In genomic region chrX:8911077-8911476, ce11 we compare ENCODE assay signal across 2 worm cellular contexts.
TF ChIP-seq lines count a peak whose summit lies in the region.

Gene cyn-8 (plus strand): TSS chrX:8911293.

TF ChIP-seq in whole organism, L2 larva, 48 proteins besides CTCF, POLR2A, EP300 and RAD21 (continued from another document):
- TF ChIP-seq mdl-1 (tag; optimal IDR thresholded peaks at IDR 0.05; lab: Kevin White, UChicago) = no peak
- no peak for TF ChIP-seq snpc-4 (tag; optimal IDR thresholded peaks at IDR 0.05; lab: Kevin White, UChicago)
- TF ChIP-seq nhr-25 (tag; optimal IDR thresholded peaks at IDR 0.05; lab: Kevin White, UChicago) = no peak
- TF ChIP-seq nhr-77 (tag; optimal IDR thresholded peaks at IDR 0.05; lab: Kevin White, UChicago) = no peak
- no peak for TF ChIP-seq ceh-82 (tag; optimal IDR thresholded peaks at IDR 0.05; lab: Kevin White, UChicago)
- no peak for TF ChIP-seq sem-4 (tag; optimal IDR thresholded peaks at IDR 0.05; lab: Kevin White, UChicago)
TF ChIP-seq in whole organism, L2 larva: peak in this region for 5.

TF ChIP-seq in whole organism, L4 larva, 104 proteins besides CTCF, POLR2A, EP300 and RAD21 (continued from another document):
- TF ChIP-seq daf-19 (GFP tag; conservative IDR thresholded peaks at IDR 0.05; lab: Robert Waterston, UW) (no peak), zfp-3 (GFP tag; conservative IDR thresholded peaks at IDR 0.05; lab: Robert Waterston, UW) (no peak), set-16 (GFP tag; IDR thresholded peaks at IDR 0.05; lab: Robert Waterston, UW) (no peak), ceh-82 (tag; optimal IDR thresholded peaks at IDR 0.05; lab: Kevin White, UChicago) (no peak), dmd-9 (GFP tag; IDR thresholded peaks at IDR 0.05; lab: Robert Waterston, UW) (no peak), dve-1 (tag; optimal IDR thresholded peaks at IDR 0.05; lab: Kevin White, UChicago; ENCODE audit: insufficient read depth) (no peak), nhr-11 (tag; optimal IDR thresholded peaks at IDR 0.05; lab: Kevin White, UChicago) (no peak), mep-1 (tag; optimal IDR thresholded peaks at IDR 0.05; lab: Kevin White, UChicago) (no peak), pqm-1 (tag; optimal IDR thresholded peaks at IDR 0.05; lab: Kevin White, UChicago) (peak; percentile 25), lin-29 (GFP tag; IDR thresholded peaks at IDR 0.05; lab: Robert Waterston, UW) (no peak), skn-1 (tag; optimal IDR thresholded peaks at IDR 0.05; lab: Kevin White, UChicago) (no peak), dmd-6 (GFP tag; IDR thresholded peaks at IDR 0.05; lab: Robert Waterston, UW) (no peak; the same call in 1 of the 2 replicates), hlh-11 (tag; optimal IDR thresholded peaks at IDR 0.05; lab: Kevin White, UChicago) (no peak), madf-9 (GFP tag; conservative IDR thresholded peaks at IDR 0.05; lab: Robert Waterston, UW) (no peak), arid-1 (GFP tag; conservative IDR thresholded peaks at IDR 0.05; lab: Robert Waterston, UW) (no peak), unc-130 (GFP tag; optimal IDR thresholded peaks at IDR 0.05; lab: Kevin White, UChicago) (no peak), Y5F2A.4 (GFP tag; optimal IDR thresholded peaks at IDR 0.05; lab: Kevin White, UChicago) (no peak), D1046.2 (GFP tag; IDR thresholded peaks at IDR 0.05; lab: Robert Waterston, UW) (no peak), madf-5 (GFP tag; IDR thresholded peaks at IDR 0.05; lab: Robert Waterston, UW) (no peak), tag-97 (GFP tag; IDR thresholded peaks at IDR 0.05; lab: Robert Waterston, UW) (no peak), F37D6.2 (tag; optimal IDR thresholded peaks at IDR 0.05; lab: Kevin White, UChicago) (no peak), nhr-6 (tag; optimal IDR thresholded peaks at IDR 0.05; lab: Kevin White, UChicago) (no peak), tra-1 (GFP tag; IDR thresholded peaks at IDR 0.05; lab: Robert Waterston, UW) (no peak), nhr-111 (GFP tag; optimal IDR thresholded peaks at IDR 0.05; lab: Kevin White, UChicago) (no peak), Y48G9A.11 (GFP tag; IDR thresholded peaks at IDR 0.05; lab: Robert Waterston, UW) (no peak), zip-2 (tag; optimal IDR thresholded peaks at IDR 0.05; lab: Kevin White, UChicago) (no peak), ztf-7 (tag; optimal IDR thresholded peaks at IDR 0.05; lab: Kevin White, UChicago) (no peak), mes-2 (tag; optimal IDR thresholded peaks at IDR 0.05; lab: Kevin White, UChicago; ENCODE audit: poor library complexity, severe bottlenecking) (no peak), mdl-1 (tag; optimal IDR thresholded peaks at IDR 0.05; lab: Kevin White, UChicago) (peak in 1 of 2 experiments; percentile 8), spr-1 (tag; optimal IDR thresholded peaks at IDR 0.05; lab: Kevin White, UChicago) (no peak), nhr-77 (tag; optimal IDR thresholded peaks at IDR 0.05; lab: Kevin White, UChicago) (peak; percentile 5), duxl-1 (tag; optimal IDR thresholded peaks at IDR 0.05; lab: Kevin White, UChicago; ENCODE audit: poor library complexity) (no peak), F49E8.2 (tag; optimal IDR thresholded peaks at IDR 0.05; lab: Kevin White, UChicago; ENCODE audit: borderline replicate concordance) (no peak), F10B5.3 (tag; optimal IDR thresholded peaks at IDR 0.05; lab: Kevin White, UChicago) (no peak), nhr-102 (tag; optimal IDR thresholded peaks at IDR 0.05; lab: Kevin White, UChicago) (no peak), spr-3 (GFP tag; optimal IDR thresholded peaks at IDR 0.05; lab: Kevin White, UChicago) (no peak), ama-1 (optimal IDR thresholded peaks at IDR 0.05; lab: Kevin White, UChicago) (no peak), nhr-28 (tag; optimal IDR thresholded peaks at IDR 0.05; lab: Kevin White, UChicago) (no peak), fos-1 (tag; optimal IDR thresholded peaks at IDR 0.05; lab: Kevin White, UChicago) (no peak), F26F4.8 (GFP tag; conservative IDR thresholded peaks at IDR 0.05; lab: Robert Waterston, UW) (no peak), Y105C5A.15 (GFP tag; IDR thresholded peaks at IDR 0.05; lab: Robert Waterston, UW) (no peak), dpl-1 (GFP tag; optimal IDR thresholded peaks at IDR 0.05; lab: Kevin White, UChicago) (peak; percentile 2), lin-15B (tag; optimal IDR thresholded peaks at IDR 0.05; lab: Kevin White, UChicago) (no peak), zip-11 (GFP tag; IDR thresholded peaks at IDR 0.05; lab: Robert Waterston, UW) (no peak), T20F7.1 (GFP tag; optimal IDR thresholded peaks at IDR 0.05; lab: Kevin White, UChicago) (no peak), pha-4 (GFP tag; IDR thresholded peaks at IDR 0.05; lab: Robert Waterston, UW) (no peak), pha-4 (tag; optimal IDR thresholded peaks at IDR 0.05; lab: Kevin White, UChicago) (peak; percentile 2), snpc-1.2 (GFP tag; IDR thresholded peaks at IDR 0.05; lab: Robert Waterston, UW) (no peak), lin-38 (GFP tag; IDR thresholded peaks at IDR 0.05; lab: Robert Waterston, UW) (peak; percentile 92), ceh-20 (GFP tag; IDR thresholded peaks at IDR 0.05; lab: Robert Waterston, UW) (no peak), zag-1 (tag; optimal IDR thresholded peaks at IDR 0.05; lab: Kevin White, UChicago) (no peak), lir-3 (tag; optimal IDR thresholded peaks at IDR 0.05; lab: Kevin White, UChicago) (no peak), hif-1 (tag; optimal IDR thresholded peaks at IDR 0.05; lab: Kevin White, UChicago) (no peak), attf-4 (tag; optimal IDR thresholded peaks at IDR 0.05; lab: Kevin White, UChicago) (no peak), lin-39 (tag; optimal IDR thresholded peaks at IDR 0.05; lab: Kevin White, UChicago) (no peak), mxl-3 (GFP tag; optimal IDR thresholded peaks at IDR 0.05; lab: Kevin White, UChicago) (peak; percentile 47), zfp-2 (tag; optimal IDR thresholded peaks at IDR 0.05; lab: Kevin White, UChicago) (no peak), ceh-28 (tag; optimal IDR thresholded peaks at IDR 0.05; lab: Kevin White, UChicago) (no peak), hmg-1.1 (GFP tag; IDR thresholded peaks at IDR 0.05; lab: Robert Waterston, UW) (0 out of 2 replicates have a peak, but pooled peaks have one; percentile 48), egl-43 (GFP tag; IDR thresholded peaks at IDR 0.05; lab: Robert Waterston, UW) (no peak), fkh-10 (GFP tag; optimal IDR thresholded peaks at IDR 0.05; lab: Kevin White, UChicago) (no peak), cey-2 (tag; optimal IDR thresholded peaks at IDR 0.05; lab: Kevin White, UChicago; ENCODE audit: borderline replicate concordance, insufficient read depth) (no peak), ceh-44 (GFP tag; IDR thresholded peaks at IDR 0.05; lab: Robert Waterston, UW) (no peak), ceh-32 (tag; optimal IDR thresholded peaks at IDR 0.05; lab: Kevin White, UChicago; ENCODE audit: poor library complexity) (no peak), gei-8 (GFP tag; optimal IDR thresholded peaks at IDR 0.05; lab: Kevin White, UChicago) (no peak), ctbp-1 (GFP tag; IDR thresholded peaks at IDR 0.05; lab: Robert Waterston, UW) (no peak), nhr-48 (tag; optimal IDR thresholded peaks at IDR 0.05; lab: Kevin White, UChicago) (no peak), lim-7 (GFP tag; IDR thresholded peaks at IDR 0.05; lab: Robert Waterston, UW) (no peak), nhr-41 (GFP tag; IDR thresholded peaks at IDR 0.05; lab: Robert Waterston, UW) (no peak), Y75B8A.6 (GFP tag; IDR thresholded peaks at IDR 0.05; lab: Robert Waterston, UW) (no peak), nhr-25 (tag; optimal IDR thresholded peaks at IDR 0.05; lab: Kevin White, UChicago; ENCODE audit: borderline replicate concordance, insufficient read depth) (no peak), nhr-10 (tag; optimal IDR thresholded peaks at IDR 0.05; lab: Kevin White, UChicago) (no peak), lin-1 (GFP tag; IDR thresholded peaks at IDR 0.05; lab: Robert Waterston, UW) (no peak), unc-39 (tag; optimal IDR thresholded peaks at IDR 0.05; lab: Kevin White, UChicago) (no peak), lsy-2 (tag; optimal IDR thresholded peaks at IDR 0.05; lab: Kevin White, UChicago) (no peak), php-3 (GFP tag; IDR thresholded peaks at IDR 0.05; lab: Robert Waterston, UW) (no peak), nhr-237 (tag; optimal IDR thresholded peaks at IDR 0.05; lab: Kevin White, UChicago) (no peak), ztf-11 (tag; optimal IDR thresholded peaks at IDR 0.05; lab: Kevin White, UChicago) (no peak), ZK546.5 (tag; optimal IDR thresholded peaks at IDR 0.05; lab: Kevin White, UChicago) (no peak), aly-2 (tag; optimal IDR thresholded peaks at IDR 0.05; lab: Kevin White, UChicago) (no peak), aha-1 (tag; lab: Kevin White, UChicago) (peak; percentile 80), F44E2.7 (GFP tag; IDR thresholded peaks at IDR 0.05; lab: Robert Waterston, UW) (no peak)
